Worm (Caenorhabditis elegans): ENCODE results near the gene sssh-1.

ce11 chrX:14900487-14900886 is 24.7 kb downstream of the sssh-1 start:
- TF ChIP-seq unc-130 (tag; optimal IDR thresholded peaks at IDR 0.05) (no peak), nhr-76 (tag; optimal IDR thresholded peaks at IDR 0.05) (no peak)

Data from whole organism, L1 larva.